Worm (Caenorhabditis elegans) whole organism, mixed stage, embryonic: ENCODE measurements around the gene tut-1.

Experiments used
- blmp-1 ChIP-seq: fragments of 150-350 bp; optimal IDR thresholded peaks from 2 replicates; lab custom pipeline; 2014; ENCODE audit warnings: missing biosample characterization, missing genetic modification characterization
- drap-1 ChIP-seq: fragments of 200-800 bp; sonication (Bioruptor generic); optimal IDR thresholded peaks from 3 replicates; lab custom pipeline; 2018; ENCODE audit warnings: mild to moderate bottlenecking, missing genetic modification characterization, missing compliant biosample characterization
- mab-5 ChIP-seq: fragments of 150-350 bp; optimal IDR thresholded peaks from 2 replicates; lab custom pipeline; 2014; ENCODE audit warnings: missing biosample characterization, missing genetic modification characterization
- mep-1 ChIP-seq: fragments of 150-350 bp; optimal IDR thresholded peaks from 2 replicates; lab custom pipeline; 2017; ENCODE audit warnings: missing biosample characterization, missing genetic modification reagents, missing genetic modification characterization, inconsistent platforms
- snpc-4 ChIP-seq: fragments of 150-350 bp; optimal IDR thresholded peaks from 2 replicates; lab custom pipeline; 2014; ENCODE audit warnings: missing biosample characterization, missing genetic modification characterization
- sptf-1 ChIP-seq: sonication (generic microtip); optimal IDR thresholded peaks from 2 replicates; lab custom pipeline; 2017; ENCODE audit warnings: mild to moderate bottlenecking, missing genetic modification characterization, moderate library complexity, missing compliant biosample characterization
- ztf-11 ChIP-seq: fragments of 150-350 bp; optimal IDR thresholded peaks from 2 replicates; lab custom pipeline; 2014; ENCODE audit warnings: missing biosample characterization, missing genetic modification characterization

DNA sequence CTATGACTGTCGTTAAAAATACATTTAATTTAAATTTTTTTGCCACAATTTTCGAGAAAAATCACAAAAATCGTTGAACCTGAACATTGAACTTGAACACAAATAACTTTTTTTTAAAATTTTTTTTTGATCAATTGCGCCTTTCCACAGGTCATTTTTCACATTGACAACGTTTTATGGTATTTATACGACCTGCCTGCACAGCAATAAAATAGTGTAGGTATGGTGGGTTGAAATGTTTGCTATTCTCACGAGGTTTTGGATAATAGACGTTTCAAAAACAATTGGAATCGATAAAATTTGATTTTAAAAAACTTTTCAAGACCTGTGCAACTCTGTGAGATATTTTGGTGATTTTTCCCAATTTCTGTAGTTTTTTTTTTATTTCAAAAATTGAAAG lies 43.3 kb downstream of the tut-1 start:
- TF ChIP-seq sptf-1, result no peak
- TF ChIP-seq mep-1 (tag; lab: Kevin White, UChicago), result no peak
- TF ChIP-seq snpc-4 (tag; lab: Kevin White, UChicago), result no peak
- no peak for TF ChIP-seq mab-5 (tag; lab: Kevin White, UChicago)
- no peak for TF ChIP-seq blmp-1 (tag; lab: Kevin White, UChicago)
- no peak for TF ChIP-seq ztf-11 (tag; lab: Kevin White, UChicago)
- no peak for TF ChIP-seq drap-1
